Worm (Caenorhabditis elegans) whole organism, early embryonic: ENCODE data around the gene C27A7.9.

ENCODE experiments used
- aly-1 ChIP-seq: sonication (generic microtip); optimal IDR thresholded peaks from 2 replicates; lab custom pipeline; 2016; ENCODE audit warnings: missing genetic modification characterization, missing compliant biosample characterization
- ama-1 ChIP-seq: fragments of 150-350 bp; optimal IDR thresholded peaks from 2 replicates; lab custom pipeline; 2014
- ceh-36 ChIP-seq: sonication (generic microtip); optimal IDR thresholded peaks from 2 replicates; lab custom pipeline; 2016; ENCODE audit warnings: missing genetic modification characterization, inconsistent platforms, missing compliant biosample characterization
- ets-7 ChIP-seq: sonication (generic microtip); optimal IDR thresholded peaks from 2 replicates; lab custom pipeline; 2016; ENCODE audit warnings: missing genotype, missing genetic modification characterization, missing compliant biosample characterization
- flt-1 ChIP-seq: fragments of 200-800 bp; sonication (Bioruptor generic); IDR thresholded peaks from 2 replicates; pipeline ENCODE4 v1.3.6; 2022; ENCODE audit warnings: missing genetic modification characterization, missing compliant biosample characterization
- hmg-4 ChIP-seq: fragments of 200-800 bp; sonication (Bioruptor generic); optimal IDR thresholded peaks from 2 replicates; lab custom pipeline; 2018; ENCODE audit warnings: mild to moderate bottlenecking, missing genetic modification characterization, missing compliant biosample characterization
- tbx-11 ChIP-seq: fragments of 200-800 bp; sonication (Bioruptor generic); IDR thresholded peaks from 2 replicates; pipeline ENCODE4 v1.3.6; 2022; ENCODE audit warnings: missing genetic modification characterization, missing compliant biosample characterization
- tbx-37 ChIP-seq: fragments of 200-800 bp; sonication (Bioruptor generic); conservative IDR thresholded peaks from 2 replicates; pipeline ENCODE4 v1.3.6; 2022; ENCODE audit warnings: missing genetic modification reagents, missing genetic modification characterization, missing compliant biosample characterization
- tra-4 ChIP-seq: sonication (generic microtip); optimal IDR thresholded peaks from 2 replicates; lab custom pipeline; 2017; ENCODE audit warnings: missing genetic modification characterization, missing compliant biosample characterization

ce11 chrV:12140625-12141024 is 13.8 kb downstream of the C27A7.9 start, which contains the start of gene C27A7.3:
- TF ChIP-seq aly-1 (no peak), tbx-11 (GFP tag; lab: Robert Waterston, UW) (no peak), ama-1 (no peak), tra-4 (tag; lab: Kevin White, UChicago) (no peak), flt-1 (GFP tag; lab: Robert Waterston, UW) (no peak), tbx-37 (GFP tag; lab: Robert Waterston, UW) (no peak), hmg-4 (GFP tag; lab: Kevin White, UChicago) (no peak), ets-7 (tag; lab: Kevin White, UChicago) (no peak), ceh-36 (tag; lab: Kevin White, UChicago) (no peak)
